Fruit fly (Drosophila melanogaster): Measurements from ENCODE around the gene sloth1.

sloth1 gene

DNA sequence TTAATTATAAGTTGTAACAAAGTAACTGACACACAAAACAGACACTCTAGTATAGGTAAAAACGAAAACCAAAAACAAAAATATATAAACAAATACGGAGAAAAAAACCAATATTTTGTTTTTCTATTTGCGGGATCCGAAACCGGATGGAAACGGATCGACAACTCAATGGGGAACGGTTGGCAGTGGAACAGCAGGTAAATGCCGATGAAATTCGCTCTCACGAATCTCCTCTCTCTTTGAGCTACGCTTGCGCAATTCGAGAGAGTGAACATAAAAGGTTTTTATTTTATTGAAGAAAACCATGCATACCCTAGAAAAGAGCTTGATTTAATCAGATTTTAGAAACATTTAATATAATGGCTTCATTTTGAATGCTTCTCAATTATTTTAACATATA lies 24.1 kb upstream of the sloth1 start:
- no peak for TF ChIP-seq CTCF (optimal IDR thresholded peaks at IDR 0.05)
- no peak for TF ChIP-seq CG8478 (optimal IDR thresholded peaks at IDR 0.05)

DNA sequence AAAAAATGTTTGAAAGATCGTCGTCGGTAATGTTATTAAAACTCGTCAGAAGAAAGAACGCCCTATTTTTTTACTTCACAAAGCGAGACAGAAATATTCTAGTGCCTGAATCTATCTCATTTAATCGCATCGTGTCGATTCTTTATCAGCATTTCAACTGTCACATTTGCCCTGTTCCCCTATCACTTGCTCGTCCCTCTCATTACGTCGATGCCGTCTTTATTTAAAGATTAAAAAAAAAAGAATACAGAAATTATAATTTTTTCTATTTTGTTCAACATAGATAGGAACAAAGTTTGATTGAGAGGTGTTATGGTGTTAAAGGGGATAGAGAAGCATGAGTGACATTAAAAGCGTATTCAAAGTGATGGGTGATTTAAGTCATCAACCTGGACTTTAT lies 23.1 kb upstream of the sloth1 start:
- TF ChIP-seq CG8478 (optimal IDR thresholded peaks at IDR 0.05), result no peak
- TF ChIP-seq CTCF (optimal IDR thresholded peaks at IDR 0.05), result no peak

dm6 chrX:6988632-6989338 lies 22.4 kb upstream of the sloth1 start:
- TF ChIP-seq CG8478 (optimal IDR thresholded peaks at IDR 0.05), result no peak
- TF ChIP-seq CTCF (optimal IDR thresholded peaks at IDR 0.05), result no peak

dm6 chrX:6990105-6990504 lies 21.1 kb upstream of the sloth1 start:
- TF ChIP-seq CTCF (optimal IDR thresholded peaks at IDR 0.05), result no peak

DNA sequence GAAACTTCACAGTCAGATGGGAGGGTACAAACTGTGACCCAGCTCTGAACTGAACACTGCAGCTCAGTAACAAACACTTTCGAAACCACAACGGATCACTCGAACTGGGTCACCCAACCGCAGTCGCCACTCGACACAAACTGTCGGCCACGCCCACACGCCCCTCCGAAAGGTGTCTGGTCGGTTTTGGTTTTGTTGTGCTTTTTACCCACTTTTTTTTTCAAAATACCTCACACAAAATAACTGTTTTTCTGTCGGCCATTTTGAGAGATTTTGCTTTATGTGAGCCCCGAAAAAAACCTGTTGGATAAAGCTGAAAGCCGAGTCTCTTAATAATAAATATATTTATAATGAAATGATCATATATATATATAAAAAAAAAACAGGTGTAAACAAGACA lies 19.9 kb upstream of the sloth1 start, which contains the start of gene ogre:
Gene ogre, minus strand, starts transcription at position 33 of the 400 bp plus-strand sequence.
- no peak for TF ChIP-seq CTCF (optimal IDR thresholded peaks at IDR 0.05)
- no peak for TF ChIP-seq CG8478 (optimal IDR thresholded peaks at IDR 0.05)

DNA sequence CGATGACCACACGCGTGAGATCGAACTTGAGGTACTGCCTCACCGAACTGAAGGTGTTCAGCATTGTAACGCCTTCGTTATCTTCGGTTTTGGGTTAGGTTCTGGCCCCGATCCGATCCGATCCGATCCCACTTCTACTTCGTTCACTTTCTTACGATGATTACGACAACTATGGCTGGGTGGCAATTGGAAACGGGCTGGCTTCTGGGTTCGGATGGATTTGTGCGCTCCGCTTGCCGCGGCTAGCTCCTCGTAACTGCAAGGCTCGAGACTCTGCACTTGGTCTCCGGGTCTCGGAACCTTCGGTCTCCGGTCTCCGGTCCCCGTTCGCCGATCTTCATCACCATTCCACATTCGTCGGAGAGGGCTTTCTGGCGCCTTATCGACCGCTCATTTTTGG lies 17.8 kb upstream of the sloth1 start, which contains the start of gene Inx7:
Gene Inx7, minus strand, starts transcription at position 263 of the 400 bp plus-strand sequence.
- TF ChIP-seq CG8478 (optimal IDR thresholded peaks at IDR 0.05) (no peak), CTCF (optimal IDR thresholded peaks at IDR 0.05) (no peak)

DNA sequence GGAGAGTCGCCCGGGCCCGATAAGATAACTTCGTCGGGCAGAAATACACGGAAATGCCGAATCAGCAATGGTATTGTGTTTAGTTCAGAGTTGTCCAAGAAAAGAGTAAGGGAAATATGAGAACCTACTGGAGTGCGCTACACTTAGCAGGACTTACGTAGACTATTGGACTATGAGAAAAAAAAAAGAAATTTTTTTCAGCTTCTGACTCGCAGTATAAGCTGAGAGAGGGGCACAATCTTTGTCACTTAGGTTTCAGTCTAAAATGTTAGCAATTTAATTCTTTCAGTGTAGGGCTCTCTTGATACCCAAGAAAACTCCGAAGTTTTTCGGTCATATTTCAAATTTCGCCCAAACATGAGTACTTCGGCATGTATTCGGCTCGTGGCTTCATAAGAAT lies 17.4 kb upstream of the sloth1 start:
- TF ChIP-seq CTCF (optimal IDR thresholded peaks at IDR 0.05), result no peak
- no peak for TF ChIP-seq CG8478 (optimal IDR thresholded peaks at IDR 0.05)

DNA sequence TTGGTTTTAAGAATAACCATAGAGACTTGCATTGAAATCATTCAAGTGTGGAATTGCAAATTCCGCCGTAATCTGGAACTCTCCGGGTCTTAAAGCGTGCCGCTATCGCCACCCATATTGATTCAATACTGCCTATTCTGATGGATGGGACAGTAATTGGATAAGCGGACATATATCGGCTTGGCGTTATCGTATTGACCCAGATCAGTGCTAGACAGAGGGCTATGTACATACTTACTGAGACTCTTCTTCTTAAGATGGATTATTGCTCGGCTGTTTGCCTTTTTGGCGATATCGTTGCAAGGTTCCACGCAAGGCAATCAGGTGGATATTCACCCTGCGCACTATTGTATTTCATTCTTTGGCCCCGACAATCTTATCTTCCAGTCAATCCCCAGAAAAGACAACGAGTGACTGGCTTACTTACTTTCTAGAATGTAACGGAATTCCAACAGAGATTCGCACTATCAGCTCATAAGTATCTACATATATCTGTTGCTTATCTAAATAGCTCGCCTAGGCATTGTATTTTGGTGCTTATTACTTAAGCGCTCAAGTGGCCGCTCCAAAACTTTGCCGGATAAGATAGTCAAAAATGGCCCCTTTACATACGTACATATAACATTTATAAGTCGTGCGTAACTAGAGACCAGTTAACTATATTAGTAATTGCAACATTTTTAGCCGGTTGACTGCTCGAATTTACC lies 16.5 kb upstream of the sloth1 start:
- TF ChIP-seq CG8478 (optimal IDR thresholded peaks at IDR 0.05), result no peak
- no peak for TF ChIP-seq CTCF (optimal IDR thresholded peaks at IDR 0.05)

dm6 chrX:6995258-6995657 lies 15.9 kb upstream of the sloth1 start:
- TF ChIP-seq CTCF (optimal IDR thresholded peaks at IDR 0.05) (no peak), CG8478 (optimal IDR thresholded peaks at IDR 0.05) (no peak)

DNA sequence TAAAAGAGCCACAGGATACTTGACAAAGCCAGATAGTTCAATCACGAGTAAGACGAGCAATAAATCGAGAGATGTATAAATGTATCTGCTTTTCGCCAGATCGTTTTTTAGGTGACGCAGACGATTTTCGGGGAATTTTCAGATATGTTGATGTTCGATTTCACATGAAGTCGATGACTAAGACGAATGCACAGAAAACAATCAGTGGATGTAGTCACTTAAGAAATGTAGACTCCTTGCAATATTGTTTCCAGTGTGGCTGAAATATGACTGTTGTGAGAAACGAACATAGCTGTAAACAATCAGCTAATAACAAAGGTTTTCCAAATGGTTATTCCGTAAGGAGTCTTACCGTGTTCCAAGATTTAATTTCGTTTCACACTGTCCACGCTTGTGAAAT lies 15.0 kb upstream of the sloth1 start:
- no peak for TF ChIP-seq CG8478 (optimal IDR thresholded peaks at IDR 0.05)
- TF ChIP-seq CTCF (optimal IDR thresholded peaks at IDR 0.05), result no peak

DNA sequence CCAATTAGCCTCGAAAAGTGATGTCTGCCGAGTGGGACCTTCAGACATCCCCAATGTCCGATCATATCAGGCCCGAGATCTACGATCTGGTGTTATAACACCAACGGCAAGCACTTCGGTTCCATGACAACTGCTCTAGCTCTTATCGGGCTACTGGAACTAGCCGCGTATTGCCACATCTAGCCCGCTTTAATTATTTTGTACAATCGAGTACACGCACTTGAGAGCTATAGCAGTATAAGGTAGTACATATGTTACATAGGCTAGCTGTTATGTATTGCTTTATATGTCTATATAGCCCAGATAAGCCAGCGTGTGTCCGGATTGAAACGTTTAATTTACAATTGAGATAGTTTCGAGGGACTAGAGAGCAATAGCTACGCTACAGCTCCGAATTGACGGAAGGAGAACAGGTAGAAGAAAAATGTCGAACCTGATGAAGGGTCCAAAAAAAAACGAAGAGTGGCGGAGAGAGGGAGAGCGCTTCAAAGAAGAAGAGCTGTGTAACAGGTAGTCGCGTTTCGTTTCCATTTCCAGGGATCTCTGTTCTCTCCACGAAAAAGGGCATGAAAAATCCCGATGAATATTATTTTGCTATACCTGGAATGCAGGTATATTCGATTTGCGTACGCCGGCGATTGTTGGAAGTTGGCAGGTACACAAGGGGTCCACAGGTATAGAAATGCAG lies 14.0 kb upstream of the sloth1 start:
- TF ChIP-seq CG8478 (optimal IDR thresholded peaks at IDR 0.05) (no peak), CTCF (optimal IDR thresholded peaks at IDR 0.05) (no peak)

dm6 chrX:6997653-6998491 lies 13.3 kb upstream of the sloth1 start:
- TF ChIP-seq CG8478 (optimal IDR thresholded peaks at IDR 0.05) (no peak), CTCF (optimal IDR thresholded peaks at IDR 0.05) (no peak)

DNA sequence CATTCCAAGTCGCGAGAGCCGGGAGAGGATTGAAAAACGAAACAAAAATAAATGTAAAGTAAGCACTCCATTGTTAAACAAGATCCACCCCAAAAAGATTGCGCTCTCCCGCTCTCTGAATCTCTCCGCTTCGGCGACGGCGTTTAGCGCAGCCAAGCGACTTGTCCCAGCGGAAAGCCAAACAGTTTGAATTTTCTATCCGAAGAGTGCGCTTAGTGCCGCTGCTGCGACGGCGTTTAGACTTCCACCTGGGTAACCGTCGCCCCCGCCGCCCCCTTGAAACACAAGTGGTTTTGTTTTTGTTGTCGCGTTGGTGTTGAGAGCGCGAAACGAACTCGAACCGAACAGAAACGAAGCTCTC lies 12.7 kb upstream of the sloth1 start, which contains the start of gene Inx2:
Gene Inx2, plus strand, starts transcription at position 181 of the 361 bp plus-strand sequence.
- TF ChIP-seq CTCF (optimal IDR thresholded peaks at IDR 0.05), result no peak
- TF ChIP-seq CG8478 (optimal IDR thresholded peaks at IDR 0.05), result no peak

- TF ChIP-seq CG8478 (optimal IDR thresholded peaks at IDR 0.05) (no peak), CTCF (optimal IDR thresholded peaks at IDR 0.05) (no peak)
Observed at dm6 chrX:7000444-7001134, 10.6 kb upstream of the sloth1 start.

All from S2 (cell line).